Fruit fly (Drosophila melanogaster): Measurements from ENCODE around the gene tant.

dm6 chr3L:6033008-6033407 is 21.9 kb upstream of the tant start:
- no peak for TF ChIP-seq pan (optimal IDR thresholded peaks at IDR 0.05)
- TF ChIP-seq EcR (GFP tag; optimal IDR thresholded peaks at IDR 0.05), result no peak
- no peak for TF ChIP-seq psq (optimal IDR thresholded peaks at IDR 0.05)
- no peak for TF ChIP-seq usp (GFP tag; optimal IDR thresholded peaks at IDR 0.05)
- TF ChIP-seq Dll (optimal IDR thresholded peaks at IDR 0.05), result no peak

All from whole organism.